Fruit fly (Drosophila melanogaster): ENCODE measurements around the gene CG6310.

CG6310 gene

dm6 chr3L:11047877-11048276, 21.8 kb downstream of the CG6310 start (continued):
- TF ChIP-seq dati (GFP tag; IDR thresholded peaks at IDR 0.05) (peak; percentile 36; the same call in 1 of the 2 replicates), tx (GFP tag; optimal IDR thresholded peaks at IDR 0.05) (peak; percentile 51), CG7357 (GFP tag; IDR thresholded peaks at IDR 0.05) (peak; percentile 57; the same call in 2 of the 3 replicates), Hmx (GFP tag; optimal IDR thresholded peaks at IDR 0.05) (no peak), CG13296 (GFP tag; optimal IDR thresholded peaks at IDR 0.05) (peak; percentile 4), CG31224 (GFP tag; IDR thresholded peaks at IDR 0.05) (peak; percentile 39; the same call in 1 of the 2 replicates), zfh1 (GFP tag; IDR thresholded peaks at IDR 0.05) (peak; percentile 84), CHES-1-like (GFP tag; optimal IDR thresholded peaks at IDR 0.05) (peak; percentile 30), al (GFP tag; IDR thresholded peaks at IDR 0.05) (no peak), fru (optimal IDR thresholded peaks at IDR 0.05) (no peak), CG12236 (GFP tag; optimal IDR thresholded peaks at IDR 0.05) (peak; percentile 69), ase (GFP tag; IDR thresholded peaks at IDR 0.05) (peak; percentile 82; the same call in 2 of the 3 replicates), CG16813 (GFP tag; IDR thresholded peaks at IDR 0.05; ENCODE audit: partially characterized antibody) (no peak), Ssrp (tag; optimal IDR thresholded peaks at IDR 0.05) (peak; percentile 39), CG9727 (GFP tag; optimal IDR thresholded peaks at IDR 0.05) (peak; percentile 68), CG14441 (GFP tag; IDR thresholded peaks at IDR 0.05) (peak; percentile 72), da (GFP tag; optimal IDR thresholded peaks at IDR 0.05) (peak; percentile 65), Rfx (GFP tag; IDR thresholded peaks at IDR 0.05) (peak; percentile 91), Myb (GFP tag; optimal IDR thresholded peaks at IDR 0.05) (peak; percentile 96), disco-r (GFP tag; optimal IDR thresholded peaks at IDR 0.05) (peak; percentile 65), luna (GFP tag; optimal IDR thresholded peaks at IDR 0.05) (no peak), Hr51 (GFP tag; optimal IDR thresholded peaks at IDR 0.05) (peak; percentile 47 to 54), danr (GFP tag; IDR thresholded peaks at IDR 0.05) (no peak), NK7.1 (GFP tag; optimal IDR thresholded peaks at IDR 0.05) (peak; percentile 53), CG18262 (tag; optimal IDR thresholded peaks at IDR 0.05) (peak; percentile 63), so (GFP tag; IDR thresholded peaks at IDR 0.05) (0 out of 3 replicates have a peak, but pooled peaks have one; percentile 42), CG7963 (GFP tag; IDR thresholded peaks at IDR 0.05; ENCODE audit: partially characterized antibody) (no peak), CG10565 (GFP tag; optimal IDR thresholded peaks at IDR 0.05) (no peak), org-1 (GFP tag; optimal IDR thresholded peaks at IDR 0.05) (peak; percentile 15), CG34376 (GFP tag; optimal IDR thresholded peaks at IDR 0.05) (peak; percentile 45), Deaf1 (tag; optimal IDR thresholded peaks at IDR 0.05) (peak; percentile 12), CG16863 (GFP tag; optimal IDR thresholded peaks at IDR 0.05) (peak; percentile 81), fd3F (GFP tag; optimal IDR thresholded peaks at IDR 0.05) (peak; percentile 67), ac (GFP tag; optimal IDR thresholded peaks at IDR 0.05) (peak; percentile 44), Sox100B (GFP tag; optimal IDR thresholded peaks at IDR 0.05) (peak; percentile 17), Hmr (GFP tag; optimal IDR thresholded peaks at IDR 0.05) (peak; percentile 75), CG5180 (GFP tag; optimal IDR thresholded peaks at IDR 0.05) (peak; percentile 66), trem (tag; optimal IDR thresholded peaks at IDR 0.05) (peak; percentile 33), CG15011 (GFP tag; optimal IDR thresholded peaks at IDR 0.05) (peak; percentile 16), CG9797 (GFP tag; optimal IDR thresholded peaks at IDR 0.05) (no peak), CoRest (tag; optimal IDR thresholded peaks at IDR 0.05) (peak; percentile 69), cas (GFP tag; IDR thresholded peaks at IDR 0.05) (no peak), CG6175 (GFP tag; IDR thresholded peaks at IDR 0.05) (0 out of 3 replicates have a peak, but pooled peaks have one; percentile 64), TFAM (GFP tag; optimal IDR thresholded peaks at IDR 0.05) (no peak), mam (GFP tag; optimal IDR thresholded peaks at IDR 0.05) (peak; percentile 64), sima (GFP tag; optimal IDR thresholded peaks at IDR 0.05) (peak; percentile 24), CG12071 (GFP tag; optimal IDR thresholded peaks at IDR 0.05) (peak; percentile 66), CG2889 (GFP tag; IDR thresholded peaks at IDR 0.05) (no peak), bab2 (GFP tag; optimal IDR thresholded peaks at IDR 0.05) (peak; percentile 78), vfl (GFP tag; optimal IDR thresholded peaks at IDR 0.05) (peak; percentile 32), pan (optimal IDR thresholded peaks at IDR 0.05) (no peak), pan (GFP tag; optimal IDR thresholded peaks at IDR 0.05 in 1 of 2, IDR thresholded peaks at IDR 0.05 in 1 of 2) (peak in 1 of 2 experiments; percentile 75)
